Fruit fly (Drosophila melanogaster) whole organism, embryonic: Measurements from ENCODE around the gene CG15696.
A peak's percentile ranks its signal among the peaks of the same experiment; 100 is the strongest.

Experiments
- Bdp1 ChIP-seq: fragments of 200-800 bp; sonication (Bioruptor generic); optimal IDR thresholded peaks from 3 replicates; lab custom pipeline; 2016; ENCODE audit warnings: missing biosample characterization, missing genetic modification characterization
- Bgb ChIP-seq: fragments of 200-800 bp; sonication (Bioruptor generic); IDR thresholded peaks from 2 replicates; pipeline ENCODE4 v1.3.6; 2022; ENCODE audit warnings: missing biosample characterization, missing genetic modification characterization; ENCODE audit not compliant: partially characterized antibody
- CG12236 ChIP-seq: fragments of 200-800 bp; sonication (Bioruptor generic); optimal IDR thresholded peaks from 2 replicates; lab custom pipeline; 2016; ENCODE audit warnings: missing biosample characterization, missing genetic modification characterization
- CG12391 ChIP-seq: fragments of 200-800 bp; sonication (Bioruptor generic); optimal IDR thresholded peaks from 3 replicates; lab custom pipeline; 2018; ENCODE audit warnings: missing biosample characterization, mild to moderate bottlenecking, missing genetic modification characterization, moderate library complexity
- CG12659 ChIP-seq: fragments of 200-800 bp; sonication (Bioruptor generic); optimal IDR thresholded peaks from 3 replicates; lab custom pipeline; 2017; ENCODE audit warnings: mild to moderate bottlenecking, missing biosample characterization, missing genetic modification reagents, missing genetic modification characterization
- CG13424 ChIP-seq: fragments of 200-800 bp; sonication (Bioruptor generic); optimal IDR thresholded peaks from 2 replicates; lab custom pipeline; 2019; ENCODE audit warnings: missing biosample characterization, mild to moderate bottlenecking, missing genetic modification characterization, moderate library complexity
- CG14860 ChIP-seq: fragments of 200-800 bp; sonication (Bioruptor generic); IDR thresholded peaks from 3 replicates; pipeline ENCODE4 v1.3.6; 2022; ENCODE audit warnings: missing biosample characterization, missing genetic modification characterization; ENCODE audit not compliant: partially characterized antibody
- CG16813 ChIP-seq: fragments of 200-800 bp; sonication (Bioruptor generic); IDR thresholded peaks from 3 replicates; pipeline ENCODE4 v1.3.6; 2022; ENCODE audit warnings: missing biosample characterization, missing genetic modification characterization; ENCODE audit not compliant: partially characterized antibody
- CG17612 ChIP-seq: fragments of 200-800 bp; sonication (Bioruptor generic); IDR thresholded peaks from 2 replicates; pipeline ENCODE4 v1.3.6; 2022; ENCODE audit warnings: missing biosample characterization, missing genetic modification characterization
- CG1832 ChIP-seq: fragments of 200-800 bp; sonication (Bioruptor generic); optimal IDR thresholded peaks from 2 replicates; lab custom pipeline; 2017; ENCODE audit warnings: missing biosample characterization, mild to moderate bottlenecking, missing genetic modification characterization, inconsistent platforms
- CG2199 ChIP-seq: fragments of 200-800 bp; sonication (Bioruptor generic); IDR thresholded peaks from 3 replicates; pipeline ENCODE4 v1.3.6; 2022; ENCODE audit warnings: missing biosample characterization, missing genetic modification characterization
- CG31365 ChIP-seq: fragments of 200-800 bp; sonication (Bioruptor generic); optimal IDR thresholded peaks from 2 replicates; lab custom pipeline; 2018; ENCODE audit warnings: missing biosample characterization, mild to moderate bottlenecking, missing genetic modification characterization
- CG32772 ChIP-seq: fragments of 200-800 bp; sonication (Bioruptor generic); IDR thresholded peaks from 2 replicates; pipeline ENCODE4 v1.3.6; 2022; ENCODE audit warnings: missing biosample characterization, missing genetic modification characterization
- CG6791 ChIP-seq: fragments of 200-800 bp; sonication (Bioruptor generic); IDR thresholded peaks from 3 replicates; pipeline ENCODE4 v1.3.6; 2022; ENCODE audit warnings: missing biosample characterization, missing genetic modification characterization; ENCODE audit not compliant: partially characterized antibody
- CG6854 ChIP-seq: fragments of 200-800 bp; sonication (Bioruptor generic); optimal IDR thresholded peaks from 3 replicates; lab custom pipeline; 2017; ENCODE audit warnings: missing biosample characterization, mild to moderate bottlenecking, missing genetic modification characterization
- CG7963 ChIP-seq: fragments of 200-800 bp; sonication (Bioruptor generic); IDR thresholded peaks from 3 replicates; pipeline ENCODE4 v1.3.6; 2022; ENCODE audit warnings: missing biosample characterization, missing genetic modification characterization; ENCODE audit not compliant: partially characterized antibody
- CG7987 ChIP-seq: fragments of 200-800 bp; sonication (Bioruptor generic); optimal IDR thresholded peaks from 2 replicates; lab custom pipeline; 2018; ENCODE audit warnings: missing biosample characterization, mild to moderate bottlenecking, missing genetic modification characterization, moderate library complexity
- CG8089 ChIP-seq: fragments of 200-800 bp; sonication (Bioruptor generic); optimal IDR thresholded peaks from 3 replicates; lab custom pipeline; 2016; ENCODE audit warnings: missing biosample characterization, missing genetic modification characterization
- CHES-1-like ChIP-seq: fragments of 200-800 bp; sonication (Bioruptor generic); optimal IDR thresholded peaks from 2 replicates; lab custom pipeline; 2016; ENCODE audit warnings: missing biosample characterization, missing genetic modification characterization
- Fer1 ChIP-seq: fragments of 200-800 bp; sonication (Bioruptor generic); optimal IDR thresholded peaks from 2 replicates; lab custom pipeline; 2017; ENCODE audit warnings: missing biosample characterization, mild to moderate bottlenecking, missing genetic modification characterization
- HLH4C ChIP-seq: fragments of 200-800 bp; sonication (Bioruptor generic); IDR thresholded peaks from 3 replicates; pipeline ENCODE4 v1.3.6; 2022; ENCODE audit warnings: missing biosample characterization, missing genetic modification characterization; ENCODE audit not compliant: partially characterized antibody
- Hr3 ChIP-seq: fragments of 200-800 bp; sonication (Bioruptor generic); optimal IDR thresholded peaks from 3 replicates; lab custom pipeline; 2016; ENCODE audit warnings: missing biosample characterization, missing genetic modification characterization
- Hsf ChIP-seq: fragments of 200-800 bp; sonication (Bioruptor generic); optimal IDR thresholded peaks from 3 replicates; lab custom pipeline; 2016; ENCODE audit warnings: missing biosample characterization, missing genetic modification characterization
- Scr ChIP-seq: fragments of 200-800 bp; sonication (Bioruptor generic); IDR thresholded peaks from 2 replicates; pipeline ENCODE4 v1.3.6; 2022; ENCODE audit warnings: missing biosample characterization, missing genetic modification characterization; ENCODE audit not compliant: partially characterized antibody
- Six4 ChIP-seq: fragments of 200-800 bp; sonication (Bioruptor generic); optimal IDR thresholded peaks from 2 replicates; lab custom pipeline; 2016; ENCODE audit warnings: missing biosample characterization, missing genetic modification characterization
- Stat92E ChIP-seq, 3 experiments: fragments of >200 bp in 2 of 3; fragments of 200-800 bp in 1 of 3; sonication (Bioruptor generic) in 1 of 3; optimal IDR thresholded peaks; 2 replicates each; lab custom pipeline; 2017 to 2019; ENCODE audit warnings: missing biosample characterization in 3 of 3, missing genetic modification characterization in 3 of 3, mild to moderate bottlenecking in 1 of 3, moderate library complexity in 1 of 3
- ac ChIP-seq: fragments of 200-800 bp; sonication (Bioruptor generic); optimal IDR thresholded peaks from 3 replicates; lab custom pipeline; 2017; ENCODE audit warnings: missing biosample characterization, mild to moderate bottlenecking, missing genetic modification characterization
- amos ChIP-seq: fragments of 200-800 bp; sonication (Bioruptor generic); IDR thresholded peaks from 2 replicates; pipeline ENCODE4 v1.3.6; 2022; ENCODE audit warnings: missing biosample characterization, missing genetic modification characterization; ENCODE audit not compliant: partially characterized antibody
- aop ChIP-seq: fragments of 200-800 bp; sonication (Bioruptor generic); IDR thresholded peaks from 2 replicates; pipeline ENCODE4 v1.3.6; 2022; ENCODE audit warnings: missing biosample characterization, missing genetic modification characterization
- ato ChIP-seq: fragments of 200-800 bp; sonication (Bioruptor generic); IDR thresholded peaks from 2 replicates; pipeline ENCODE4 v1.3.6; 2022; ENCODE audit warnings: missing biosample characterization, missing genetic modification characterization; ENCODE audit not compliant: partially characterized antibody
- bbx ChIP-seq: fragments of 200-800 bp; sonication (Bioruptor generic); IDR thresholded peaks from 2 replicates; pipeline ENCODE4 v1.3.6; 2022; ENCODE audit warnings: missing biosample characterization, missing genetic modification characterization; ENCODE audit not compliant: partially characterized antibody
- chinmo ChIP-seq: fragments of 200-800 bp; sonication (Bioruptor generic); IDR thresholded peaks from 4 replicates; pipeline ENCODE4 v1.3.6; 2022; ENCODE audit warnings: missing biosample characterization, missing genetic modification characterization; ENCODE audit not compliant: partially characterized antibody
- crp ChIP-seq, 2 experiments: fragments of 200-800 bp; sonication (Bioruptor generic); optimal IDR thresholded peaks; 2 replicates in 1 of 2; 3 replicates in 1 of 2; lab custom pipeline; 2017; ENCODE audit warnings: missing biosample characterization in 2 of 2, missing genetic modification characterization in 2 of 2, mild to moderate bottlenecking in 1 of 2, moderate library complexity in 1 of 2
- hb ChIP-seq: fragments of 200-800 bp; sonication (Bioruptor generic); IDR thresholded peaks from 3 replicates; pipeline ENCODE4 v1.3.6; 2022; ENCODE audit warnings: missing biosample characterization, missing genetic modification characterization; ENCODE audit not compliant: partially characterized antibody
- hkb ChIP-seq, 2 experiments: fragments of 200-800 bp in 1 of 2; fragments of >200 bp in 1 of 2; sonication (Bioruptor generic) in 1 of 2; IDR thresholded peaks in 1 of 2; optimal IDR thresholded peaks in 1 of 2; 2 replicates each; pipeline versions ENCODE4 v1.3.6 to Lab custom; 2017 to 2022; ENCODE audit warnings: missing biosample characterization in 1 of 2, missing genetic modification characterization in 1 of 2
- kni ChIP-seq: fragments of 200-800 bp; sonication (Bioruptor generic); optimal IDR thresholded peaks from 3 replicates; lab custom pipeline; 2017; ENCODE audit warnings: mild to moderate bottlenecking, missing biosample characterization, missing genetic modification reagents, missing genetic modification characterization
- knrl ChIP-seq: fragments of 200-800 bp; sonication (Bioruptor generic); IDR thresholded peaks from 3 replicates; pipeline ENCODE4 v1.3.6; 2022; ENCODE audit warnings: missing biosample characterization, missing genetic modification characterization; ENCODE audit not compliant: partially characterized antibody
- mld ChIP-seq: fragments of 200-800 bp; sonication (Bioruptor generic); IDR thresholded peaks from 3 replicates; pipeline ENCODE4 v1.3.6; 2022; ENCODE audit warnings: missing biosample characterization, missing genetic modification characterization; ENCODE audit not compliant: partially characterized antibody
- nerfin-2 ChIP-seq: fragments of 200-800 bp; sonication (Bioruptor generic); IDR thresholded peaks from 2 replicates; pipeline ENCODE4 v1.3.6; 2022; ENCODE audit warnings: missing biosample characterization, missing genetic modification characterization; ENCODE audit not compliant: partially characterized antibody
- phol ChIP-seq: fragments of 200-800 bp; sonication (Bioruptor generic); optimal IDR thresholded peaks from 3 replicates; lab custom pipeline; 2018; ENCODE audit warnings: missing biosample characterization, mild to moderate bottlenecking, missing genetic modification characterization, moderate library complexity
- psq ChIP-seq: fragments of 200-800 bp; sonication (Bioruptor generic); optimal IDR thresholded peaks from 2 replicates; lab custom pipeline; 2017; ENCODE audit warnings: missing biosample characterization, missing genetic modification characterization
- stwl ChIP-seq: fragments of 200-800 bp; sonication (Bioruptor generic); optimal IDR thresholded peaks from 3 replicates; lab custom pipeline; 2018; ENCODE audit warnings: missing biosample characterization, mild to moderate bottlenecking, missing genetic modification characterization, moderate library complexity
- tna ChIP-seq: fragments of 200-800 bp; sonication (Bioruptor generic); IDR thresholded peaks from 2 replicates; pipeline ENCODE4 v1.3.6; 2022; ENCODE audit warnings: missing biosample characterization, missing genetic modification characterization; ENCODE audit not compliant: partially characterized antibody
- ttk ChIP-seq: fragments of 200-800 bp; sonication (Bioruptor generic); IDR thresholded peaks from 2 replicates; pipeline ENCODE4 v2.1.2; 2022; ENCODE audit warnings: missing biosample characterization, missing genetic modification characterization
- vnd ChIP-seq: fragments of 200-800 bp; sonication (Bioruptor generic); IDR thresholded peaks from 3 replicates; pipeline ENCODE4 v1.3.6; 2022; ENCODE audit warnings: missing biosample characterization, missing genetic modification characterization; ENCODE audit not compliant: partially characterized antibody
- vvl ChIP-seq: fragments of 200-800 bp; sonication (Bioruptor generic); IDR thresholded peaks from 2 replicates; pipeline ENCODE4 v1.3.6; 2022; ENCODE audit warnings: missing biosample characterization, missing genetic modification characterization
- wor ChIP-seq: fragments of 200-800 bp; sonication (Bioruptor generic); IDR thresholded peaks from 2 replicates; pipeline ENCODE4 v1.3.6; 2022; ENCODE audit warnings: missing biosample characterization, missing genetic modification characterization

Gene CG15696

DNA sequence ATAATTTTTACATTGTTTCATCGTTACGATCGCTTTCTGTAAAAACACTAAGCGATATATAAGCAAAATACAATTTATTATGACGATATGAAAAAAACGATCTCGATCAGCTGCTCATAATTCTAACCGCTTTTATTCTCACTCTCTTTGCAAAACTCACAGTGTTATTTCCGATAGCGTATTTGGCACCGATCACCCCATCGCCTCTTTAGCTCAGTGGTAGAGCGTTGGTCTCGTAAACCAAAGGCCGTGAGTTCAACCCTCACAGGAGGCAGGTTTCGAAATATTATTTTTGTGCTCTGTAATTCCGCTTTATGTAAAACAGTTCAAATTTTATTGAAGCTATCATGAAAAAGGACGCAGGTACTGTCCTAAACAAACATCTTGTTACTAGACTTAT, 44.1 kb downstream of the CG15696 start:
- TF ChIP-seq CG8089 (GFP tag; lab: Kevin White, UChicago) (no peak), CG2199 (GFP tag; lab: Robert Waterston, UW) (peak; percentile 65; the same call in 2 of the 3 replicates), Fer1 (GFP tag; lab: Kevin White, UChicago) (no peak), CG7987 (GFP tag; lab: Kevin White, UChicago) (no peak), CG31365 (tag; lab: Kevin White, UChicago) (no peak), Hr3 (GFP tag; lab: Kevin White, UChicago) (no peak), Stat92E (GFP tag; optimal IDR thresholded peaks at IDR 0.05; lab: Kevin White, UChicago) (no peak), Scr (GFP tag; lab: Robert Waterston, UW) (peak; percentile 44; the same call in 1 of the 2 replicates), CG12391 (tag; lab: Kevin White, UChicago) (no peak), ac (GFP tag; lab: Kevin White, UChicago) (no peak), ato (GFP tag; lab: Robert Waterston, UW) (peak; percentile 48), chinmo (GFP tag; lab: Robert Waterston, UW) (0 out of 4 replicates have a peak, but pooled peaks have one; percentile 49), HLH4C (GFP tag; lab: Robert Waterston, UW) (peak; percentile 58), nerfin-2 (GFP tag; lab: Robert Waterston, UW) (peak; percentile 20; the same call in 1 of the 2 replicates), Six4 (no peak), stwl (tag; lab: Kevin White, UChicago) (no peak), Hsf (GFP tag; lab: Kevin White, UChicago) (no peak), CG13424 (tag; lab: Kevin White, UChicago) (no peak), CG14860 (GFP tag; lab: Robert Waterston, UW) (peak; percentile 31; the same call in 1 of the 3 replicates), aop (GFP tag; lab: Robert Waterston, UW) (no peak), hkb (optimal IDR thresholded peaks at IDR 0.05; lab: Kevin White, UChicago) (no peak), hkb (GFP tag; IDR thresholded peaks at IDR 0.05; lab: Robert Waterston, UW) (no peak), knrl (GFP tag; lab: Robert Waterston, UW) (peak; percentile 31; the same call in 2 of the 3 replicates), CG32772 (no peak), phol (tag; lab: Kevin White, UChicago) (no peak), CG12236 (GFP tag; lab: Kevin White, UChicago) (no peak), mld (peak; percentile 81), kni (GFP tag; lab: Kevin White, UChicago) (peak; percentile 19), CHES-1-like (GFP tag; lab: Kevin White, UChicago) (no peak), bbx (GFP tag; lab: Robert Waterston, UW) (peak; percentile 67; the same call in 1 of the 2 replicates), vnd (GFP tag; lab: Robert Waterston, UW) (peak; percentile 47; the same call in 2 of the 3 replicates), CG6791 (peak; percentile 88), CG12659 (GFP tag; lab: Kevin White, UChicago) (no peak), CG17612 (no peak), ttk (GFP tag; lab: Robert Waterston, UW) (no peak), psq (GFP tag; lab: Kevin White, UChicago) (no peak), tna (peak; percentile 14), CG16813 (GFP tag; lab: Robert Waterston, UW) (peak; percentile 61), amos (GFP tag; lab: Robert Waterston, UW) (peak; percentile 75; the same call in 1 of the 2 replicates), CG7963 (GFP tag; lab: Robert Waterston, UW) (peak; percentile 63; the same call in 2 of the 3 replicates), crp (GFP tag; optimal IDR thresholded peaks at IDR 0.05; lab: Kevin White, UChicago) (peak in 1 of 2 experiments; percentile 35), vvl (GFP tag; lab: Robert Waterston, UW) (peak; percentile 8; the same call in 1 of the 2 replicates), Bdp1 (GFP tag; lab: Kevin White, UChicago) (peak; percentile 95), wor (GFP tag; lab: Robert Waterston, UW) (no peak), CG1832 (no peak), Bgb (GFP tag; lab: Robert Waterston, UW) (peak; percentile 62), hb (GFP tag; lab: Robert Waterston, UW) (peak; percentile 48; the same call in 1 of the 3 replicates), CG6854 (GFP tag; lab: Kevin White, UChicago) (no peak)
